Fruit fly (Drosophila melanogaster): ENCODE results near the gene Hex-t1.

Hex-t1 gene

dm6 chr3R:26462173-26462959 is 13.5 kb downstream of the Hex-t1 start:
- TF ChIP-seq usp (GFP tag; optimal IDR thresholded peaks at IDR 0.05), result no peak
- peak; percentile 15 for TF ChIP-seq Dll (optimal IDR thresholded peaks at IDR 0.05)

- no peak for TF ChIP-seq EcR (GFP tag; optimal IDR thresholded peaks at IDR 0.05)
- no peak for TF ChIP-seq pan (optimal IDR thresholded peaks at IDR 0.05)
- TF ChIP-seq Dll (optimal IDR thresholded peaks at IDR 0.05), result no peak
These were observed 14.3 kb downstream of the Hex-t1 start for dm6 chr3R:26463146-26463545.

dm6 chr3R:26463558-26463957 is 14.7 kb downstream of the Hex-t1 start:
- TF ChIP-seq usp (GFP tag; optimal IDR thresholded peaks at IDR 0.05) (no peak), Dll (optimal IDR thresholded peaks at IDR 0.05) (no peak), psq (optimal IDR thresholded peaks at IDR 0.05) (no peak), CG8478 (optimal IDR thresholded peaks at IDR 0.05) (no peak), EcR (GFP tag; optimal IDR thresholded peaks at IDR 0.05) (no peak), pan (optimal IDR thresholded peaks at IDR 0.05) (no peak)

dm6 chr3R:26464370-26464769 is 15.5 kb downstream of the Hex-t1 start:
- TF ChIP-seq CG8478 (optimal IDR thresholded peaks at IDR 0.05) (no peak), psq (optimal IDR thresholded peaks at IDR 0.05) (no peak), EcR (GFP tag; optimal IDR thresholded peaks at IDR 0.05) (no peak), usp (GFP tag; optimal IDR thresholded peaks at IDR 0.05) (no peak), Dll (optimal IDR thresholded peaks at IDR 0.05) (no peak), pan (optimal IDR thresholded peaks at IDR 0.05) (no peak)

dm6 chr3R:26465121-26465520 is 16.2 kb downstream of the Hex-t1 start:
- TF ChIP-seq pan (optimal IDR thresholded peaks at IDR 0.05) (no peak), usp (GFP tag; optimal IDR thresholded peaks at IDR 0.05) (no peak), psq (optimal IDR thresholded peaks at IDR 0.05) (no peak), Dll (optimal IDR thresholded peaks at IDR 0.05) (no peak), CG8478 (optimal IDR thresholded peaks at IDR 0.05) (no peak), EcR (GFP tag; optimal IDR thresholded peaks at IDR 0.05) (no peak)

DNA sequence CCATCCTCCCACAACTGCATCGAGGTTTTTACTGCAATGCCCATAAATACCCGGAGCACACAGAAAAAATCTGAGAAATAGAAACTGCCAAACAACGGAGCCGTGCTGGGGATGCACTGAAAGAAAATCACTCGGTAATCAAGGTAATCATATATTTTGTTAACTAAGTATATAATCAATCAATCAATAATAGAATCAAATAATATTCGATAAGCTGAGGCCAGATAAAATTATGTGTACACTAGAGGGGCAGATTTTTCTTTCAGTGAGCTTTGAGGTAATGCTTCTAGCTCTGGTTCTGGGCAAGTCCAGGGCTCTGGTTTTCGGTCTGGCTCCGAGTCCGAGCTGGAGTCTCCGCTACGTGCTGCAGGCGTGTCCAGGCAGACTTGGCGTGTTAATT is 29.2 kb downstream of the Hex-t1 start:
- TF ChIP-seq EcR (GFP tag; optimal IDR thresholded peaks at IDR 0.05), result no peak
- TF ChIP-seq Dll (optimal IDR thresholded peaks at IDR 0.05), result no peak
- no peak for TF ChIP-seq CG8478 (optimal IDR thresholded peaks at IDR 0.05)
- no peak for TF ChIP-seq pan (optimal IDR thresholded peaks at IDR 0.05)
- TF ChIP-seq psq (optimal IDR thresholded peaks at IDR 0.05), result no peak
- TF ChIP-seq usp (GFP tag; optimal IDR thresholded peaks at IDR 0.05), result no peak

dm6 chr3R:26478644-26479043 is 29.8 kb downstream of the Hex-t1 start:
- TF ChIP-seq CG8478 (optimal IDR thresholded peaks at IDR 0.05) (no peak), EcR (GFP tag; optimal IDR thresholded peaks at IDR 0.05) (no peak), psq (optimal IDR thresholded peaks at IDR 0.05) (no peak), usp (GFP tag; optimal IDR thresholded peaks at IDR 0.05) (no peak), pan (optimal IDR thresholded peaks at IDR 0.05) (no peak)

DNA sequence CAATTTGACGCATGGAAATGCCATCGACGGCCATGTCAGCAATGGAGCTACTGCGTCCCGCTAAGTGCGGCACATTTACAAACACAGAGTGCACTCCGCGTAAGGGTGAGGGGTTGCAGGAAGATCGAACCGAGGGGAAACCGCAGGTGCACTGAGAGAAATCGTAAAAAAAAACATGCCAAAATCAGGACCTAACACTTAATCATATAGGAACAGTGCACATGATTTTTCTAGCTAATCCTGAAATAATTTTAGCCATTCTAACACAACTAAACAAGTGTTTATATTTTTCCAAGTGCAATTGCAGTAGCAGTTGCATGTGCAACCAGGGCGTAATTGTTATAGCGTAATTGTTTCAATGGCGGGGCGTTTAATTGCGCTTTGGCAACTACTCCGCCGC is 30.3 kb downstream of the Hex-t1 start:
- no peak for TF ChIP-seq CG8478 (optimal IDR thresholded peaks at IDR 0.05)
- TF ChIP-seq EcR (GFP tag; optimal IDR thresholded peaks at IDR 0.05), result no peak
- no peak for TF ChIP-seq usp (GFP tag; optimal IDR thresholded peaks at IDR 0.05)
- no peak for TF ChIP-seq Dll (optimal IDR thresholded peaks at IDR 0.05)

- no peak for TF ChIP-seq EcR (GFP tag; optimal IDR thresholded peaks at IDR 0.05)
- TF ChIP-seq pan (optimal IDR thresholded peaks at IDR 0.05), result no peak
- no peak for TF ChIP-seq usp (GFP tag; optimal IDR thresholded peaks at IDR 0.05)
- TF ChIP-seq psq (optimal IDR thresholded peaks at IDR 0.05), result no peak
- TF ChIP-seq CG8478 (optimal IDR thresholded peaks at IDR 0.05), result no peak
- TF ChIP-seq Dll (optimal IDR thresholded peaks at IDR 0.05), result no peak
These were observed 31.5 kb downstream of the Hex-t1 start for dm6 chr3R:26480362-26480761.

DNA sequence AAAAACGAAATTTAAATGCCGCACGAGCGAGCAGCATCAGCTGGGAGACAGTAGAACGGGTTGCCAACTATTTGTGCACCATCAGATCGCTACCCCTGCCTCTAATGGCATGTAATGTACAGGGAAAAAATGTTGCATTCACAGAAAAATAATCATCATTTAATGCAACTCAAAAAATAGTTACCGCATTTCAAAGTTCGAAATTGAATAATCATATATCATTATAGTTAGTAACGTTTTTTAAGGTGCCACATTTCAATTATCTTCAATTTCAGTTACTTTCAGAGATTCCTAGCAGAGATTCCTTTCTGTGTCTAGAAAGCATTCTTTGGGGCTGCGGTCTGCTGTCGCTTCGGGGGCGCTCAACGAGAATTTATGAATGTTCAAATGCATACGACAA is 32.4 kb downstream of the Hex-t1 start:
- TF ChIP-seq Dll (optimal IDR thresholded peaks at IDR 0.05), result no peak
- no peak for TF ChIP-seq psq (optimal IDR thresholded peaks at IDR 0.05)
- no peak for TF ChIP-seq EcR (GFP tag; optimal IDR thresholded peaks at IDR 0.05)
- TF ChIP-seq usp (GFP tag; optimal IDR thresholded peaks at IDR 0.05), result no peak
- TF ChIP-seq pan (optimal IDR thresholded peaks at IDR 0.05), result no peak
- no peak for TF ChIP-seq CG8478 (optimal IDR thresholded peaks at IDR 0.05)

DNA sequence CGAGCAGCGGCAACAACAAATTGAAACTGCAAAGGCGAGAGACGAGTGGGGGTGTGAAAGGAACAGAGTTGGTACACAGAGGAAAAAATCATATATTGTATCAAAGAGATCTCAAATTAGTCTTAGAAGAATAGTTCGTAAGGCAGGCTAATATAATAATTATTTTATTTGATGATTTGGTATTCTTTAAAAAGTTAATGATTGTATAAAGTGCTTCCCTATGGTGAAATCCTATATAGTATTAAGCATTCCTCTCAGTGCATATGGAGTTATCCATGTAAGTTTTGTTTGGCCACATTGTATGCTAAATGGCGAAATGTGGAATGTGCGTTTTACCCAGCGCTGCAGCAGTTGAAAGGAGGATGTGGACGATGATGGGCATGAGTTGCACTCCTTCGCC is 34.8 kb downstream of the Hex-t1 start:
- TF ChIP-seq psq (optimal IDR thresholded peaks at IDR 0.05) (no peak), CG8478 (optimal IDR thresholded peaks at IDR 0.05) (no peak), usp (GFP tag; optimal IDR thresholded peaks at IDR 0.05) (no peak), Dll (optimal IDR thresholded peaks at IDR 0.05) (no peak), pan (optimal IDR thresholded peaks at IDR 0.05) (no peak), EcR (GFP tag; optimal IDR thresholded peaks at IDR 0.05) (no peak)

dm6 chr3R:26484511-26484910 is 35.6 kb downstream of the Hex-t1 start:
- TF ChIP-seq CG8478 (optimal IDR thresholded peaks at IDR 0.05) (no peak), EcR (GFP tag; optimal IDR thresholded peaks at IDR 0.05) (no peak), usp (GFP tag; optimal IDR thresholded peaks at IDR 0.05) (no peak), pan (optimal IDR thresholded peaks at IDR 0.05) (no peak), Dll (optimal IDR thresholded peaks at IDR 0.05) (no peak), psq (optimal IDR thresholded peaks at IDR 0.05) (no peak)

- no peak for TF ChIP-seq EcR (GFP tag; optimal IDR thresholded peaks at IDR 0.05)
- no peak for TF ChIP-seq usp (GFP tag; optimal IDR thresholded peaks at IDR 0.05)
- no peak for TF ChIP-seq Dll (optimal IDR thresholded peaks at IDR 0.05)
- TF ChIP-seq CG8478 (optimal IDR thresholded peaks at IDR 0.05), result no peak
- no peak for TF ChIP-seq pan (optimal IDR thresholded peaks at IDR 0.05)
- TF ChIP-seq psq (optimal IDR thresholded peaks at IDR 0.05), result no peak
These were observed 36.5 kb downstream of the Hex-t1 start for dm6 chr3R:26485240-26485865.
